Worm (Caenorhabditis elegans) whole organism, L4/young adult: ENCODE results near the gene brap-2.

Experiments
- W03F9.2 ChIP-seq: fragments of 150-350 bp; optimal IDR thresholded peaks from 2 replicates; lab custom pipeline; 2014; ENCODE audit warnings: missing biosample characterization, missing genetic modification characterization
- dao-5 ChIP-seq: sonication (generic microtip); optimal IDR thresholded peaks from 2 replicates; lab custom pipeline; 2016; ENCODE audit warnings: missing genotype, missing genetic modification characterization, moderate library complexity, missing compliant biosample characterization
- him-1 ChIP-seq: sonication (generic microtip); optimal IDR thresholded peaks from 2 replicates; lab custom pipeline; 2016; ENCODE audit warnings: missing genotype, missing genetic modification reagents, missing genetic modification characterization, missing compliant biosample characterization

DNA sequence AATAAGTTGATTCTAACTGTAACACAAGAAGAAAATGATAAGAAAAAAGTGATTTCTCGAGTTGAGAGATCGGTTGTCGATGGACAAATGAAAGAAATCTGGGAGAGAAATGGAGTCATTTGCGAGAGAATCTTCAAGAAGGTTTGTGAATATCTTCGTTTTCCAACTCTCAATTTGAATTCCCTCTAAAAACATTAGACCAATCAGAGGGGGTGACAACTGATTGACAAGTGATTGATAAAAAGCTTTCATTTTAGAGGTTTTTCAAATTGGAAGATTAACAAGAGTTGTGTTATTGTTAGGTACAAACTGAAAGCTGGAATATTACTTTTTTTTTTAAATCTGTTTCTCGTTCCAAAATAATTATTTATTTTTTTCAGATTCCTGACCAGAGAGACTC is 24.9 kb upstream of the brap-2 start:
- TF ChIP-seq W03F9.2 (tag; lab: Kevin White, UChicago) (no peak), him-1 (no peak), dao-5 (tag; lab: Kevin White, UChicago) (no peak)
